Worm (Caenorhabditis elegans) whole organism, young adult: ENCODE measurements around the gene tag-164.

Experiments used
- B0019.2 ChIP-seq: fragments of 200-800 bp; sonication (Bioruptor generic); conservative IDR thresholded peaks from 2 replicates; pipeline ENCODE4 v1.3.6; 2022; ENCODE audit warnings: missing genetic modification reagents, missing genetic modification characterization, missing compliant biosample characterization
- B0336.3 ChIP-seq: fragments of 200-800 bp; sonication (Bioruptor generic); IDR thresholded peaks from 2 replicates; pipeline ENCODE4 v1.3.6; 2022; ENCODE audit warnings: missing genetic modification characterization, missing compliant biosample characterization
- C06A6.2 ChIP-seq: fragments of 200-800 bp; sonication (Bioruptor generic); conservative IDR thresholded peaks from 2 replicates; pipeline ENCODE4 v1.3.6; 2022; ENCODE audit warnings: missing genetic modification characterization, missing compliant biosample characterization
- F10E7.11 ChIP-seq: sonication (generic microtip); optimal IDR thresholded peaks from 2 replicates; lab custom pipeline; 2017; ENCODE audit warnings: mild to moderate bottlenecking, missing genetic modification characterization, moderate library complexity, missing compliant biosample characterization
- F22D6.2 ChIP-seq: sonication (generic microtip); optimal IDR thresholded peaks from 2 replicates; lab custom pipeline; 2016; ENCODE audit warnings: mild to moderate bottlenecking, missing genetic modification characterization, missing compliant biosample characterization
- F23B12.7 ChIP-seq: sonication (generic microtip); optimal IDR thresholded peaks from 2 replicates; lab custom pipeline; 2017; ENCODE audit warnings: missing genetic modification characterization, mild to moderate bottlenecking, missing compliant biosample characterization, antibody characterized with exemption, moderate library complexity; ENCODE audit not compliant: insufficient read depth
- F37B4.10 ChIP-seq: fragments of 200-800 bp; sonication (Bioruptor generic); IDR thresholded peaks from 2 replicates; pipeline ENCODE4 v1.3.6; 2022; ENCODE audit warnings: missing genetic modification characterization, missing compliant biosample characterization
- F39B2.1 ChIP-seq: fragments of 200-800 bp; sonication (Bioruptor generic); IDR thresholded peaks from 2 replicates; pipeline ENCODE4 v1.3.6; 2022; ENCODE audit warnings: missing genetic modification reagents, missing genetic modification characterization, missing compliant biosample characterization
- F49E8.2 ChIP-seq: sonication (generic microtip); optimal IDR thresholded peaks from 3 replicates; lab custom pipeline; 2017; ENCODE audit warnings: missing genetic modification characterization, mild to moderate bottlenecking, missing compliant biosample characterization, antibody characterized with exemption, moderate library complexity; ENCODE audit not compliant: insufficient read depth
- F52B5.7 ChIP-seq: sonication (generic microtip); optimal IDR thresholded peaks from 2 replicates; lab custom pipeline; 2016; ENCODE audit warnings: mild to moderate bottlenecking, missing genetic modification characterization, missing compliant biosample characterization
- Y53F4B.3 ChIP-seq: fragments of 200-800 bp; sonication (Bioruptor generic); IDR thresholded peaks from 2 replicates; pipeline ENCODE4 v1.3.6; 2022; ENCODE audit warnings: missing genetic modification reagents, missing genetic modification characterization, missing compliant biosample characterization
- ZK185.1 ChIP-seq: sonication (generic microtip); optimal IDR thresholded peaks from 2 replicates; lab custom pipeline; 2016; ENCODE audit warnings: mild to moderate bottlenecking, missing genetic modification characterization, missing compliant biosample characterization; ENCODE audit not compliant: poor library complexity, severe bottlenecking
- akir-1 ChIP-seq: fragments of 200-800 bp; sonication (Bioruptor generic); optimal IDR thresholded peaks from 2 replicates; lab custom pipeline; 2018; ENCODE audit warnings: mild to moderate bottlenecking, missing genetic modification characterization, moderate library complexity, missing compliant biosample characterization
- bed-1 ChIP-seq: fragments of 200-800 bp; sonication (Bioruptor generic); IDR thresholded peaks from 2 replicates; pipeline ENCODE4 v1.3.6; 2022; ENCODE audit warnings: missing genetic modification reagents, missing genetic modification characterization, missing compliant biosample characterization
- bed-2 ChIP-seq: fragments of 200-800 bp; sonication (Bioruptor generic); IDR thresholded peaks from 2 replicates; pipeline ENCODE4 v1.3.6; 2022; ENCODE audit warnings: missing genetic modification reagents, missing genetic modification characterization, missing compliant biosample characterization
- ceh-27 ChIP-seq: fragments of 200-800 bp; sonication (Bioruptor generic); optimal IDR thresholded peaks from 2 replicates; lab custom pipeline; 2018; ENCODE audit warnings: mild to moderate bottlenecking, missing genetic modification characterization, moderate library complexity, missing compliant biosample characterization
- ceh-58 ChIP-seq: fragments of 200-800 bp; sonication (Bioruptor generic); IDR thresholded peaks from 2 replicates; pipeline ENCODE4 v1.3.6; 2022; ENCODE audit warnings: missing genetic modification characterization, missing compliant biosample characterization
- chd-7 ChIP-seq: sonication (generic microtip); optimal IDR thresholded peaks from 2 replicates; lab custom pipeline; 2016; ENCODE audit warnings: mild to moderate bottlenecking, missing genetic modification characterization, moderate library complexity, missing compliant biosample characterization
- die-1 ChIP-seq: sonication (generic microtip); optimal IDR thresholded peaks from 2 replicates; lab custom pipeline; 2016; ENCODE audit warnings: missing genotype, mild to moderate bottlenecking, missing genetic modification characterization, missing compliant biosample characterization
- dox-1 ChIP-seq: fragments of 200-800 bp; sonication (Bioruptor generic); IDR thresholded peaks from 2 replicates; pipeline ENCODE4 v1.3.6; 2022; ENCODE audit warnings: missing genetic modification reagents, missing genetic modification characterization, missing compliant biosample characterization
- dpl-1 ChIP-seq: fragments of 150-350 bp; optimal IDR thresholded peaks from 2 replicates; lab custom pipeline; 2014; ENCODE audit warnings: missing biosample characterization, missing genetic modification reagents, missing genetic modification characterization
- fkh-3 ChIP-seq: sonication (generic microtip); optimal IDR thresholded peaks from 2 replicates; lab custom pipeline; 2016; ENCODE audit warnings: mild to moderate bottlenecking, missing genetic modification characterization, missing compliant biosample characterization
- him-1 ChIP-seq: sonication (generic microtip); optimal IDR thresholded peaks from 2 replicates; lab custom pipeline; 2016; ENCODE audit warnings: missing genotype, missing genetic modification reagents, missing genetic modification characterization, missing compliant biosample characterization
- hlh-26 ChIP-seq: fragments of 200-800 bp; sonication (Bioruptor generic); conservative IDR thresholded peaks from 2 replicates; pipeline ENCODE4 v1.3.6; 2022; ENCODE audit warnings: missing genetic modification reagents, missing genetic modification characterization, missing compliant biosample characterization
- hmg-1.2 ChIP-seq: fragments of 200-800 bp; sonication (Bioruptor generic); IDR thresholded peaks from 2 replicates; pipeline ENCODE4 v1.3.6; 2022; ENCODE audit warnings: missing genetic modification reagents, missing genetic modification characterization, missing compliant biosample characterization
- let-526 ChIP-seq: fragments of 200-800 bp; sonication (Bioruptor generic); IDR thresholded peaks from 2 replicates; pipeline ENCODE4 v1.3.6; 2022; ENCODE audit warnings: missing genetic modification reagents, missing genetic modification characterization, missing compliant biosample characterization
- lin-54 ChIP-seq: fragments of 200-800 bp; sonication (Bioruptor generic); optimal IDR thresholded peaks from 2 replicates; lab custom pipeline; 2018; ENCODE audit warnings: mild to moderate bottlenecking, missing genetic modification characterization, missing compliant biosample characterization
- lir-1 ChIP-seq: fragments of 200-800 bp; sonication (Bioruptor generic); conservative IDR thresholded peaks from 2 replicates; pipeline ENCODE4 v1.3.6; 2022; ENCODE audit warnings: missing genetic modification reagents, missing genetic modification characterization, missing compliant biosample characterization
- lsy-27 ChIP-seq: sonication (generic microtip); optimal IDR thresholded peaks from 2 replicates; lab custom pipeline; 2017; ENCODE audit warnings: missing genetic modification characterization, mild to moderate bottlenecking, missing compliant biosample characterization, antibody characterized with exemption, missing genotype, borderline replicate concordance; ENCODE audit not compliant: insufficient read depth
- madf-10 ChIP-seq: sonication (generic microtip); optimal IDR thresholded peaks from 2 replicates; lab custom pipeline; 2016; ENCODE audit warnings: mild to moderate bottlenecking, missing genetic modification characterization, missing compliant biosample characterization
- madf-8 ChIP-seq: fragments of 200-800 bp; sonication (Bioruptor generic); conservative IDR thresholded peaks from 2 replicates; pipeline ENCODE4 v1.3.6; 2022; ENCODE audit warnings: missing genetic modification reagents, missing genetic modification characterization, missing compliant biosample characterization
- nfya-1 ChIP-seq: sonication (generic microtip); optimal IDR thresholded peaks from 2 replicates; lab custom pipeline; 2017; ENCODE audit warnings: antibody characterized with exemption, missing compliant biosample characterization, missing genetic modification characterization, borderline replicate concordance; ENCODE audit not compliant: insufficient read depth
- nhr-120 ChIP-seq: fragments of 200-800 bp; sonication (Bioruptor generic); IDR thresholded peaks from 2 replicates; pipeline ENCODE4 v1.3.6; 2022; ENCODE audit warnings: missing genetic modification characterization, missing compliant biosample characterization
- nhr-27 ChIP-seq: fragments of 200-800 bp; sonication (Bioruptor generic); optimal IDR thresholded peaks from 2 replicates; lab custom pipeline; 2018; ENCODE audit warnings: mild to moderate bottlenecking, missing genetic modification characterization, moderate library complexity, missing compliant biosample characterization
- nhr-80 ChIP-seq: sonication (generic microtip); optimal IDR thresholded peaks from 2 replicates; lab custom pipeline; 2016; ENCODE audit warnings: missing genetic modification characterization, missing compliant biosample characterization
- snpc-4 ChIP-seq, 5 experiments: fragments of 150-350 bp in 1 of 5; sonication (generic microtip) in 4 of 5; optimal IDR thresholded peaks; 2 replicates each; lab custom pipeline; 2014 to 2018; ENCODE audit warnings: missing genetic modification characterization in 5 of 5, missing biosample characterization in 3 of 5, antibody characterized with exemption in 2 of 5, mild to moderate bottlenecking in 2 of 5, missing compliant biosample characterization in 2 of 5, missing genotype in 2 of 5, moderate library complexity in 2 of 5, missing genetic modification reagents in 1 of 5
- tbp1 ChIP-seq: fragments of 200-800 bp; sonication (Bioruptor generic); optimal IDR thresholded peaks from 2 replicates; lab custom pipeline; 2018; ENCODE audit warnings: mild to moderate bottlenecking, missing genetic modification characterization, missing compliant biosample characterization
- unc-130 ChIP-seq: sonication (generic microtip); optimal IDR thresholded peaks from 2 replicates; lab custom pipeline; 2016; ENCODE audit warnings: missing genetic modification reagents, missing genetic modification characterization, missing compliant biosample characterization
- ztf-18 ChIP-seq: sonication (generic microtip); optimal IDR thresholded peaks from 2 replicates; lab custom pipeline; 2016; ENCODE audit warnings: missing genotype, mild to moderate bottlenecking, missing genetic modification characterization, missing compliant biosample characterization
- ztf-25 ChIP-seq: fragments of 200-800 bp; sonication (Bioruptor generic); IDR thresholded peaks from 2 replicates; pipeline ENCODE4 v1.3.6; 2022; ENCODE audit warnings: missing genetic modification reagents, missing genetic modification characterization, missing compliant biosample characterization
- ztf-3 ChIP-seq: fragments of 200-800 bp; sonication (Bioruptor generic); optimal IDR thresholded peaks from 2 replicates; lab custom pipeline; 2018; ENCODE audit warnings: mild to moderate bottlenecking, missing genetic modification characterization, missing compliant biosample characterization

The tag-164 gene

ce11 chrIII:13462965-13463783 is 3.8 kb downstream of the tag-164 start, which contains the start of gene ant-1.1 (continued):
- TF ChIP-seq bed-2 (GFP tag; lab: Robert Waterston, UW) (no peak), lsy-27 (tag; lab: Kevin White, UChicago) (no peak), snpc-4 (GFP tag; optimal IDR thresholded peaks at IDR 0.05; lab: Kevin White, UChicago) (no peak), snpc-4 (tag; optimal IDR thresholded peaks at IDR 0.05; lab: Kevin White, UChicago) (peak in 3 of 4 experiments; percentile 34 to 65 (median 57)), F37B4.10 (GFP tag; lab: Robert Waterston, UW) (no peak), dox-1 (GFP tag; lab: Robert Waterston, UW) (peak; percentile 82), madf-10 (tag; lab: Kevin White, UChicago) (peak; percentile 74), unc-130 (GFP tag; lab: Kevin White, UChicago) (peak; percentile 30), Y53F4B.3 (GFP tag; lab: Robert Waterston, UW) (peak; percentile 63), ztf-3 (GFP tag; lab: Kevin White, UChicago) (no peak), fkh-3 (no peak), F22D6.2 (tag; lab: Kevin White, UChicago) (peak; percentile 1)
- TF ChIP-seq, all 124 proteins: peak for 79

- peak; percentile 71 for TF ChIP-seq tbp1 (GFP tag; lab: Kevin White, UChicago)
- TF ChIP-seq F23B12.7 (tag; lab: Kevin White, UChicago): peak; percentile 73
- no peak for TF ChIP-seq nhr-120 (GFP tag; lab: Robert Waterston, UW)
- TF ChIP-seq F52B5.7: peak; percentile 95
- peak; percentile 56 for TF ChIP-seq hmg-1.2 (GFP tag; lab: Robert Waterston, UW)
- TF ChIP-seq snpc-4 (GFP tag; optimal IDR thresholded peaks at IDR 0.05; lab: Kevin White, UChicago): no peak
- peak in 3 of 4 experiments; percentile 51 to 79 (median 56) for TF ChIP-seq snpc-4 (tag; optimal IDR thresholded peaks at IDR 0.05; lab: Kevin White, UChicago)
- TF ChIP-seq let-526 (GFP tag; lab: Robert Waterston, UW): peak; percentile 82
- 0 out of 2 replicates have a peak, but pooled peaks have one; percentile 57 for TF ChIP-seq F37B4.10 (GFP tag; lab: Robert Waterston, UW)
- TF ChIP-seq B0336.3 (GFP tag; lab: Robert Waterston, UW): peak; percentile 95
- TF ChIP-seq ZK185.1 (tag; lab: Kevin White, UChicago): peak; percentile 66
- TF ChIP-seq F10E7.11: peak; percentile 97
- TF ChIP-seq ceh-27: peak; percentile 27
- TF ChIP-seq nfya-1: no peak
- TF ChIP-seq lin-54: peak; percentile 86
- TF ChIP-seq dpl-1: no peak
- no peak for TF ChIP-seq hlh-26 (GFP tag; lab: Robert Waterston, UW)
- TF ChIP-seq ztf-18 (tag; lab: Kevin White, UChicago): peak; percentile 85
- 0 out of 2 replicates have a peak, but pooled peaks have one; percentile 42 for TF ChIP-seq B0019.2
- TF ChIP-seq chd-7 (tag; lab: Kevin White, UChicago): peak; percentile 96
- peak; percentile 73 for TF ChIP-seq C06A6.2 (GFP tag; lab: Robert Waterston, UW)
- peak; percentile 99 for TF ChIP-seq F49E8.2
- TF ChIP-seq ceh-58 (GFP tag; lab: Robert Waterston, UW): peak; percentile 89; the same call in 1 of the 2 replicates
- TF ChIP-seq madf-8 (GFP tag; lab: Robert Waterston, UW): peak; percentile 20; the same call in 1 of the 2 replicates
- no peak for TF ChIP-seq lir-1 (GFP tag; lab: Robert Waterston, UW)
- peak; percentile 90 for TF ChIP-seq nhr-80 (tag; lab: Kevin White, UChicago)
- TF ChIP-seq die-1 (tag; lab: Kevin White, UChicago): peak; percentile 78
- peak; percentile 84 for TF ChIP-seq F39B2.1 (GFP tag; lab: Robert Waterston, UW)
- peak; percentile 54 for TF ChIP-seq him-1 (tag; lab: Kevin White, UChicago)
- peak; percentile 76 for TF ChIP-seq nhr-27 (tag; lab: Kevin White, UChicago)
- TF ChIP-seq ztf-25: peak; percentile 80
- peak; percentile 82; the same call in 1 of the 2 replicates for TF ChIP-seq bed-1 (GFP tag; lab: Robert Waterston, UW)
- no peak for TF ChIP-seq akir-1 (GFP tag; lab: Kevin White, UChicago)
Measured at ce11 chrIII:13464493-13465362, 5.4 kb downstream of the tag-164 start, which contains the start of gene kel-3. Gene kel-3 (plus strand): TSS chrIII:13464820.
